Fruit fly (Drosophila melanogaster) whole organism, adult: ENCODE data around the gene CG13795.
"Not testable (repeated sequence)": the region's sequence is repeated elsewhere in the genome, so short reads cannot be mapped to it uniquely, and the experiment has no call there.

Experiments
- CG11617 ChIP-seq: fragments of 200-800 bp; sonication (Bioruptor generic); optimal IDR thresholded peaks from 2 replicates; lab custom pipeline; 2017; ENCODE audit warnings: mild to moderate bottlenecking, missing biosample characterization, missing genetic modification reagents, missing genetic modification characterization
- CG12768 ChIP-seq: fragments of 200-800 bp; sonication (Bioruptor generic); optimal IDR thresholded peaks from 2 replicates; lab custom pipeline; 2017; ENCODE audit warnings: missing biosample characterization, missing genetic modification characterization, mild to moderate bottlenecking, moderate library complexity, missing genetic modification reagents
- CG14711 ChIP-seq: fragments of 200-800 bp; sonication (Bioruptor generic); optimal IDR thresholded peaks from 2 replicates; lab custom pipeline; 2018; ENCODE audit warnings: missing biosample characterization, mild to moderate bottlenecking, missing genetic modification characterization, moderate library complexity
- CG1620 ChIP-seq: fragments of 200-800 bp; sonication (Bioruptor generic); optimal IDR thresholded peaks from 2 replicates; lab custom pipeline; 2016; ENCODE audit warnings: missing biosample characterization, missing genetic modification characterization
- CG33017 ChIP-seq: fragments of 200-800 bp; sonication (Bioruptor generic); optimal IDR thresholded peaks from 2 replicates; lab custom pipeline; 2018; ENCODE audit warnings: missing biosample characterization, mild to moderate bottlenecking, missing genetic modification characterization, moderate library complexity
- CG5204 ChIP-seq: fragments of 200-800 bp; sonication (Bioruptor generic); optimal IDR thresholded peaks from 2 replicates; lab custom pipeline; 2016; ENCODE audit warnings: missing biosample characterization, missing genetic modification characterization
- CG7045 ChIP-seq: fragments of 200-800 bp; sonication (Bioruptor generic); optimal IDR thresholded peaks from 2 replicates; lab custom pipeline; 2017; ENCODE audit warnings: missing biosample characterization, mild to moderate bottlenecking, missing genetic modification characterization
- CG7101 ChIP-seq: fragments of 200-800 bp; sonication (Bioruptor generic); optimal IDR thresholded peaks from 2 replicates; lab custom pipeline; 2018; ENCODE audit warnings: missing biosample characterization, mild to moderate bottlenecking, missing genetic modification characterization, moderate library complexity
- Clk ChIP-seq: fragments of 200-800 bp; sonication (Bioruptor generic); optimal IDR thresholded peaks from 2 replicates; lab custom pipeline; 2017; ENCODE audit warnings: missing biosample characterization, missing genetic modification characterization
- Crg-1 ChIP-seq: fragments of 200-800 bp; sonication (Bioruptor generic); optimal IDR thresholded peaks from 2 replicates; lab custom pipeline; 2016; ENCODE audit warnings: missing biosample characterization, missing genetic modification characterization
- Mnt ChIP-seq: fragments of 200-800 bp; sonication (Bioruptor generic); optimal IDR thresholded peaks from 2 replicates; lab custom pipeline; 2016; ENCODE audit warnings: missing biosample characterization, mild to moderate bottlenecking, missing genetic modification characterization
- bab1 ChIP-seq: fragments of 200-800 bp; sonication (Bioruptor generic); optimal IDR thresholded peaks from 3 replicates; lab custom pipeline; 2019; ENCODE audit warnings: missing biosample characterization, mild to moderate bottlenecking, missing genetic modification characterization, moderate library complexity
- cic ChIP-seq: fragments of 200-800 bp; sonication (Bioruptor generic); optimal IDR thresholded peaks from 2 replicates; lab custom pipeline; 2017; ENCODE audit warnings: missing biosample characterization, mild to moderate bottlenecking, missing genetic modification characterization, moderate library complexity
- cnc ChIP-seq, 2 experiments: fragments of >200 bp; optimal IDR thresholded peaks; 2 replicates each; lab custom pipeline; 2017
- kay ChIP-seq: fragments of 200-800 bp; sonication (Bioruptor generic); peaks from one replicate; lab custom pipeline; 2016; ENCODE audit warnings: missing biosample characterization, missing genetic modification characterization, borderline replicate concordance
- ovo ChIP-seq: fragments of 200-800 bp; sonication (Bioruptor generic); optimal IDR thresholded peaks from 2 replicates; lab custom pipeline; 2016; ENCODE audit warnings: missing biosample characterization, missing genetic modification characterization
- tj ChIP-seq: fragments of 200-800 bp; sonication (Bioruptor generic); optimal IDR thresholded peaks from 3 replicates; lab custom pipeline; 2017; ENCODE audit warnings: missing biosample characterization, mild to moderate bottlenecking, missing genetic modification characterization, moderate library complexity
- toe ChIP-seq: fragments of 200-800 bp; sonication (Bioruptor generic); optimal IDR thresholded peaks from 2 replicates; lab custom pipeline; 2016; ENCODE audit warnings: missing biosample characterization, missing genetic modification characterization

CG13795 gene

dm6 chr2L:7753874-7754273 lies 27.8 kb upstream of the CG13795 start, which contains the start of gene CG46025:
Gene CG46025, plus strand, starts transcription at chr2L:7754174.
- TF ChIP-seq CG33017 (tag; lab: Kevin White, UChicago), result no peak
- no peak for TF ChIP-seq CG11617
- TF ChIP-seq Mnt (GFP tag; lab: Kevin White, UChicago), result no peak
- TF ChIP-seq CG14711 (tag; lab: Kevin White, UChicago), result no peak
- no peak for TF ChIP-seq tj (GFP tag; lab: Kevin White, UChicago)

DNA sequence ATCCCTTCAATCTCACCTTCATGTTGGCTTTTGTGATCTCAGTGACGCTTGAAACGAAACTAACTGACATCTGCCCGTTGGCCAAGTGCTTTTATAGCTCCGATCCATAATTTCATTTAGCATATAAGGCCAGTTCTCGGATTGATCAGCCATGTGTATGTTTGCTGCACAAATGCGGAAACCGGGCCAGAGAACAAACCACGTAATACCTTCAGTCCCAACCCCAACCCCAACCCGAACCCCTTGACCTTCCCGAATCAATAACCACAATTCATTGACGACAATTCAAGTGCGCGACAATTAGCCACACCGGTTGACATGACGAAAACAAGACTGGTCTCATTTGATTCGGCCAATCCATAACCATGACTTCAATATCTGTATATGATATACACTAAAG lies 27.0 kb upstream of the CG13795 start, which contains the start of gene CG7203:
Gene CG7203 (minus strand): TSS at position 101 of the 400 bp plus-strand sequence.
- no peak for TF ChIP-seq tj (GFP tag; lab: Kevin White, UChicago)
- TF ChIP-seq cic (GFP tag; lab: Kevin White, UChicago), result no peak
- no peak for TF ChIP-seq Mnt (GFP tag; lab: Kevin White, UChicago)
- TF ChIP-seq toe (GFP tag; lab: Kevin White, UChicago), result no peak
- TF ChIP-seq ovo (GFP tag; lab: Kevin White, UChicago), result no peak
- no peak for TF ChIP-seq CG33017 (tag; lab: Kevin White, UChicago)
- no peak for TF ChIP-seq CG11617
- TF ChIP-seq CG1620, result no peak
- TF ChIP-seq CG7101 (tag; lab: Kevin White, UChicago), result no peak
- TF ChIP-seq Clk (GFP tag; lab: Kevin White, UChicago), result no peak
- TF ChIP-seq kay, result no peak
- TF ChIP-seq CG5204 (GFP tag; lab: Kevin White, UChicago), result no peak
- no peak for TF ChIP-seq CG7045
- TF ChIP-seq Crg-1 (GFP tag; lab: Kevin White, UChicago), result no peak
- TF ChIP-seq cnc (optimal IDR thresholded peaks at IDR 0.05; lab: Kevin White, UChicago), result no peak

DNA sequence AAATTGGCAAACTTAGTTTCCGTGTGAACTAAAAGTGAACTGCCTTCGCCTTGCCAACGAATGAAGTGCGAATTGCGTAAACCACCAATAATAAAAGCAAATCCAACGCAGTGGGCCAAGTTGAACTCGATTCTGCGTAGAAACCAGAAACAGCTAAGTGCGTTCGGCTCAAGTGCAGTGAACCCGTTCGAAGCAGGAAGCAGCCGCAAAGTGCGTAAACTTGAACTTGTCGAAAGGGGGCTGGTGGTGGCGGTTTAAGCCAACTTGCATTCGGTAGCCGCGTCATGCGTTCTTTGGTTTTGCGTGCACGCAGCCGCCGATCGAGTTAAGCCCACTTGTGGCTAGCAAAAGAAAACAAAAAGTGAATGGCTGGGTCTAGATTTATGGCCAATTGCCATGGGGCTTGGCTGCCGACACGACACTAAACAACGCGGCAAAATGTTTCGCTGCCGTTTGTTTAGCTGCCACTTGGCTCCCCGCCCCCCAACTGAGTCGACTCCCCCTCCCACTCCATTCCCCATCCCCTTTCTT lies 24.6 kb upstream of the CG13795 start:
- TF ChIP-seq CG14711 (tag; lab: Kevin White, UChicago), result no peak

DNA sequence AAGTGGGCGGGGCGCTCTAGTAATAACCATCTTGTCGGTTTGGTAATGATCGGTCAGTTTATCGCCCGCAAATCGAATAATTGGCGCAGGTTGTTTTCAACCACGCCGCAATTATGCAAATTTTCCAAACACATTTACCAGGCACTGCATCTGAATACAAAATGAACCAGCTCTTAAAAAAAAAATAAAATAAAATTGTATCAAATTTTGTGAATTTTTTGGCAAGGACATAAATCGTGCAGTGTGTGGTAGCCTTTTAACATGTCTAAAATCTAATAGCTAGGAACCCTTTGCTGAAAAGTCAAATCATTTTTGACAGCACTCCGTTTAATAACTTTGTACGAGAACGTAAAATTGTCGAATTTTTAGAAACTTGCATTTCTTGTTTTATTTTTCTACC lies 20.9 kb upstream of the CG13795 start, which contains the start of gene ATPsynGL:
Gene ATPsynGL (plus strand): TSS at position 301 of the 400 bp plus-strand sequence.
- TF ChIP-seq cic (GFP tag; lab: Kevin White, UChicago) (no peak), toe (GFP tag; lab: Kevin White, UChicago) (no peak), ovo (GFP tag; lab: Kevin White, UChicago) (no peak), tj (GFP tag; lab: Kevin White, UChicago) (no peak), bab1 (no peak), Mnt (GFP tag; lab: Kevin White, UChicago) (no peak)

dm6 chr2L:7744739-7745138 lies 18.6 kb upstream of the CG13795 start, which contains the start of gene CG7214:
Gene CG7214, minus strand, starts transcription at chr2L:7744839.
- TF ChIP-seq Mnt (GFP tag; lab: Kevin White, UChicago) (no peak), CG7045 (no peak), bab1 (no peak), CG5204 (GFP tag; lab: Kevin White, UChicago) (no peak), ovo (GFP tag; lab: Kevin White, UChicago) (no peak)

- TF ChIP-seq Clk (GFP tag; lab: Kevin White, UChicago), result no peak
- no peak for TF ChIP-seq tj (GFP tag; lab: Kevin White, UChicago)
- no peak for TF ChIP-seq kay
- no peak for TF ChIP-seq toe (GFP tag; lab: Kevin White, UChicago)
- TF ChIP-seq CG1620, result no peak
- TF ChIP-seq CG7101 (tag; lab: Kevin White, UChicago), result no peak
- no peak for TF ChIP-seq Crg-1 (GFP tag; lab: Kevin White, UChicago)
Measured at dm6 chr2L:7744208-7744607, 18.1 kb upstream of the CG13795 start.

dm6 chr2L:7741437-7741836 lies 15.3 kb upstream of the CG13795 start, which contains the start of gene Acp1:
Gene Acp1, minus strand, starts transcription at chr2L:7741537.
- TF ChIP-seq cic (GFP tag; lab: Kevin White, UChicago) (no peak), cnc (optimal IDR thresholded peaks at IDR 0.05; lab: Kevin White, UChicago) (no peak), CG7045 (no peak), CG5204 (GFP tag; lab: Kevin White, UChicago) (no peak), CG14711 (tag; lab: Kevin White, UChicago) (no peak), CG33017 (tag; lab: Kevin White, UChicago) (no peak)

DNA sequence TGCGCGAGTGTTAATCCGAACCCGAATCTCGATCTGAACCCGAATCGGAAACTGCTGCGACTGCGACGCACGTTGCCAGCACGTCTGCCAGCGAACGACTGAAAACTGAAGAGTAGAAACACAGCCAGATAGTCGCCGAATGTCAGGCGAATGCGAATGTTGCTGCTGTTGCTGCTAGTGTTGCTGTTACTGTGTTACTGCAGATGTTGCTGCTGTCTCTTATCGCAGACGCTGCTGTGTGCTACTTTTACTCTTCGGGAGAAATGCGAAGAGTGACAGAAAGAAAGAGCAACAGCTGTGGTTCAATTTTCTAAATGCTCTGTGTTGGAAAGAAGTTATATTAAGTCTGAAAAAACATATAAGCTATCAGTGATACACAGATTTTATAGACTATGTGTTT lies 12.6 kb upstream of the CG13795 start, which contains the start of gene CG31904:
Gene CG31904 (minus strand): TSS at position 101 of the 400 bp plus-strand sequence.
- not testable (repeated sequence) for TF ChIP-seq ovo, Mnt, tj (GFP tag; lab: Kevin White, UChicago)

dm6 chr2L:7732570-7732969 lies 6.5 kb upstream of the CG13795 start, which contains the start of gene CG13796:
Gene CG13796, minus strand, starts transcription at chr2L:7732670.
- TF ChIP-seq CG12768, ovo, Crg-1 (GFP tag; lab: Kevin White, UChicago): not testable (repeated sequence)
